Fruit fly (Drosophila melanogaster): ENCODE measurements around the gene RhoBTB.

DNA sequence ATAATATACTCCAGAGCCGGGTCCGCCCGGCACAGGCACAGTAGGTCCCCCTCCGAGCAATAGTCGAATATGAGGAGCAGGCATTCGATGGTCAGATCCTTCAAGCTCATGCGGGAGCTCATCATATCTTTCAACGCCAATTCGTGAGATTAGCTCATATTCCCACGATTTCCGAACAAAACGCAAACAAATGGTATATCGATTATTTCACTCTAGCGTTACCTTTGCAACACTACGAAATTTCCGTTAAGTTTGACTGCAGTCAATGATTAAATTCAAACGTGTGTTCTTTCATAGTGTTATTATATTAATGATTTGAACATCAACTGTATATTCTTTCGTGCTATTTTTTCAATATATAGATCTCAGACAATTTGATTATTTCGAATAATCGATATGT is 17.3 kb downstream of the RhoBTB start, which contains the start of gene CG33969:
- peak; percentile 24 for TF ChIP-seq esn (GFP tag; optimal IDR thresholded peaks at IDR 0.05)
- no peak for TF ChIP-seq CG32006 (GFP tag; optimal IDR thresholded peaks at IDR 0.05)
- TF ChIP-seq Blimp-1 (GFP tag; optimal IDR thresholded peaks at IDR 0.05) = no peak
- TF ChIP-seq CG1621 (tag; optimal IDR thresholded peaks at IDR 0.05) = no peak
- TF ChIP-seq acj6 (GFP tag; optimal IDR thresholded peaks at IDR 0.05) = no peak
- peak; percentile 1 for TF ChIP-seq topi (GFP tag; optimal IDR thresholded peaks at IDR 0.05)
- no peak for TF ChIP-seq Sox102F (GFP tag; optimal IDR thresholded peaks at IDR 0.05)
- no peak for TF ChIP-seq Gug (GFP tag; IDR thresholded peaks at IDR 0.05)
- no peak for TF ChIP-seq CG4318 (GFP tag; optimal IDR thresholded peaks at IDR 0.05)
- TF ChIP-seq fd85E (GFP tag; optimal IDR thresholded peaks at IDR 0.05) = no peak
